Fruit fly (Drosophila melanogaster) Kc167 (cell line): ENCODE data around the gene CG15023.

Experiments
- Myc ChIP-seq: fragments of >200 bp; optimal IDR thresholded peaks from 2 replicates; lab custom pipeline; 2017; ENCODE audit warnings: missing external identifiers
- Sin3A ChIP-seq: fragments of >200 bp; optimal IDR thresholded peaks from 2 replicates; lab custom pipeline; 2018; ENCODE audit warnings: missing external identifiers
- h ChIP-seq: fragments of >200 bp; optimal IDR thresholded peaks from 3 replicates; lab custom pipeline; 2018; ENCODE audit warnings: missing external identifiers
- insv ChIP-seq: fragments of >200 bp; optimal IDR thresholded peaks from 3 replicates; lab custom pipeline; 2018; ENCODE audit warnings: missing external identifiers
- psq ChIP-seq: fragments of >200 bp; optimal IDR thresholded peaks from 2 replicates; lab custom pipeline; 2017; ENCODE audit warnings: missing external identifiers
- ttk ChIP-seq: sonication (Bioruptor generic); optimal IDR thresholded peaks from 2 replicates; lab custom pipeline; 2017; ENCODE audit warnings: missing external identifiers

CG15023 gene

dm6 chr3L:4484623-4485022, 23.3 kb upstream of the CG15023 start:
- no peak for TF ChIP-seq ttk (lab: Kevin White, UChicago)
- TF ChIP-seq insv (lab: Kevin White, UChicago): no peak
- TF ChIP-seq Myc (lab: Kevin White, UChicago): no peak
- TF ChIP-seq psq (lab: Kevin White, UChicago): no peak
- TF ChIP-seq Sin3A (lab: Kevin White, UChicago): no peak
- no peak for TF ChIP-seq h (lab: Kevin White, UChicago)

DNA sequence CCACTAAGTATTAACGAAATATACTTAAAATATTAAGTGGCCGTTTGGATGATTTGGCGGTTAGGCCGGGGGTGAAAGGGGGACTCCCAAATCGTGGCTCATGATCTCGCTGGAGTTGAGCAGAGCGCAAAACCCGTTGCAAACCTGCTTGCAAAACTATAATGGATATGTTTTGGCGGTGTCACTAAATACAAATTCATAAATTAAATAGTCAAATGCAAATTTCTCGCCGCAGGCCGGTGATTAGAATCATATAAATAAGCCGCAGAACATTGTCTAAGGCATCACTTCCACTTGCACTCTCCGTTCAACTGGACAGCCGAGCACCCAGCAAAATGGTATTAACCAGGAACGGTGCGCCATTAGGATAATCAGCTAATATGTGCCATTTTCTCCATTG, 21.2 kb upstream of the CG15023 start, which contains the start of gene CG11350:
CG11350 (plus strand) TSS at position 301 of the 400 bp plus-strand sequence.
- TF ChIP-seq ttk (lab: Kevin White, UChicago) (no peak), h (lab: Kevin White, UChicago) (no peak), Myc (lab: Kevin White, UChicago) (no peak), psq (lab: Kevin White, UChicago) (no peak), insv (lab: Kevin White, UChicago) (no peak), Sin3A (lab: Kevin White, UChicago) (no peak)

- TF ChIP-seq Myc (lab: Kevin White, UChicago) (no peak), psq (lab: Kevin White, UChicago) (no peak), insv (lab: Kevin White, UChicago) (no peak), Sin3A (lab: Kevin White, UChicago) (no peak), h (lab: Kevin White, UChicago) (no peak), ttk (lab: Kevin White, UChicago) (no peak)
Measured at dm6 chr3L:4480764-4481163, 19.5 kb upstream of the CG15023 start.

DNA sequence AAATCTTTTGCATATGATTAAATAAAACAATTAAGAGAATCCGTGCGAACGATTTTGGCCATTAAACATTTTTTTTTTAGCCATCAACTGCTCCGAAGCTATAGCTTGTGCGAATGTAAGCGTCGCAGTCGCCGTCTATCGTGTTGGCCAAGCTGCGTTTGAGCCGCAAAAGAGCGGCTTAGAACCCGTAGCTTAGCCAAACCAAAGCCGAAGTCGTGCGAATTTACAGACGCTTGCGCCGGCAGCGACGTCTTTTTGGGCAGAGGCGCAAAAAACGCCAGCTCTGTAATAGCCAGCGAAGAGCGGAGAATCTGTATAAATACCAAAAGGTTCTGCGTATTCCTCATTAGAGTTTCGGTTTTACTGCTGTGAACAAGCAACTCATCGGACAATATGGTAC, 18.6 kb upstream of the CG15023 start, which contains the start of gene CG7465:
CG7465 (plus strand) TSS at position 346 of the 400 bp plus-strand sequence.
- TF ChIP-seq psq (lab: Kevin White, UChicago) (no peak), insv (lab: Kevin White, UChicago) (no peak), ttk (lab: Kevin White, UChicago) (no peak), Myc (lab: Kevin White, UChicago) (no peak), Sin3A (lab: Kevin White, UChicago) (no peak)

DNA sequence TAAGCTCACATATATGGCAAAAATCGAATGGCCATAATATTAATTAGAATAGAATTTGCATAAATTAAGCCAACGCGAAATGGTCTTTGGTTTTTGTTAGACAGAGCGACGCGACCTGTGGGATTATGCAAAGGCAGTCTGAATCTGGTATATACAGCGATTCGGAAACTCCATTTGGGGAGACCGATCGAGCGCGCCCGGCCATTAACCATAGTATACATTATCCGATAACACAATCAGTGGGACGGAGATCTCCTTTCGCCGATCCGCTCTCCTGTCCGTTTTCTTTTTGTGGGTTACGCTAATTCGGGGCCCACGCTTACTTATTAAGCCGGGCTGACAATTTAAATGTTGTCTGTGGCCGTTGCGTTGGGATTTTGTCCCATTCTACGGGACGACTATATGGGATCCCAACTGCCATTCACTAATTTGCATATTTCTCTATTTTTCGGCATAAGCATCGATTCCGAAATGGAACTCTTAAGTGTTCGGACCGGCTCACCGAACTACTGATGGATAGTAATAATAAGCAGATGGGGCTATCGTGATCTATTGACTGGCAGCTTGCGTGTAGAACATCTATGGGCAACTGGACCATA, 16.5 kb upstream of the CG15023 start:
- no peak for TF ChIP-seq h (lab: Kevin White, UChicago)
- TF ChIP-seq Myc (lab: Kevin White, UChicago): no peak
- TF ChIP-seq ttk (lab: Kevin White, UChicago): no peak
- TF ChIP-seq psq (lab: Kevin White, UChicago): no peak
- no peak for TF ChIP-seq Sin3A (lab: Kevin White, UChicago)
- TF ChIP-seq insv (lab: Kevin White, UChicago): no peak

DNA sequence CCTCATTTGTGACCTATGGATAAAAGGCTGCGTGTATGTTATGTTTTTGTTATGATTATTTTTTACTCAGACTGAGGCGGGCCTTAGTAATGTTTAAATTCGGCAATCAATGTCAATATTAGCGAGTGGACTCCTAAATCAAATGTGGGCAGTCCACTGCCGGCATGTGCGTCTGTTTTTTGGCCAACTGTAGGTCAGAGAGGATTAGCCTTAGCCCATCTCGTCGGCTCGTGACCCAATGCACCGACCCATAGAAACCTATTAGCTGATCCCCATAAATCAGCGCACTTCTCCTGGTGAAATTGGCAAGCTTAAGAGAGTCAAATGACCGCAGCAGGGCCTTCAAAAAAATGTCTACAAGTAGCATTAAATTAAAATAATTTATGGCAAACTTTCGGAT, 14.4 kb upstream of the CG15023 start:
- TF ChIP-seq Sin3A (lab: Kevin White, UChicago) (no peak), insv (lab: Kevin White, UChicago) (no peak), ttk (lab: Kevin White, UChicago) (no peak), h (lab: Kevin White, UChicago) (no peak), psq (lab: Kevin White, UChicago) (no peak), Myc (lab: Kevin White, UChicago) (no peak)

DNA sequence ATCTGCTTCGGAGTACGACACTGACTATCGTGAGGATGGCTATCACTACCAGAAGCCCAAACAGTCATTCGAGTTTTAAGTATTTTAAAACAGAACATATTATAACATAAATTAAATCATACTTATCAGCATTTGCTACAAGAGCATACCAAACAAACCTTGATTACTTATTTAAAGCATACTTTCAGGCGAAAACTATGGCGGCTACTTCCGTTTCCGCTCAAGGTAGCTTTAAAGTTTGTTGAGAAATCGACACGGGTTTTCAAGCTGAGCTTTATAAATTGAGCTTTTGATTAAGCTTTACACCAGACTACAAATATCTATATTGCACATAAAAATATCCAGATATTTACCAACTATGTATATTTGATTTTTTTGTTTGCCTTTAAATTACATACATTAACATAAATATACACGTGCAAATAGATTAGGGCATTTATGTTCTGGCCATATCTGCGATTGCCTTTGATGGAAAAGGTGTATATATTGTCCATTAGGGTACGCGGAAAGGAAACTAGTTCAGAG, 13.7 kb upstream of the CG15023 start:
- TF ChIP-seq ttk (lab: Kevin White, UChicago) (no peak), Myc (lab: Kevin White, UChicago) (no peak), h (lab: Kevin White, UChicago) (no peak), psq (lab: Kevin White, UChicago) (no peak), Sin3A (lab: Kevin White, UChicago) (no peak), insv (lab: Kevin White, UChicago) (no peak)

DNA sequence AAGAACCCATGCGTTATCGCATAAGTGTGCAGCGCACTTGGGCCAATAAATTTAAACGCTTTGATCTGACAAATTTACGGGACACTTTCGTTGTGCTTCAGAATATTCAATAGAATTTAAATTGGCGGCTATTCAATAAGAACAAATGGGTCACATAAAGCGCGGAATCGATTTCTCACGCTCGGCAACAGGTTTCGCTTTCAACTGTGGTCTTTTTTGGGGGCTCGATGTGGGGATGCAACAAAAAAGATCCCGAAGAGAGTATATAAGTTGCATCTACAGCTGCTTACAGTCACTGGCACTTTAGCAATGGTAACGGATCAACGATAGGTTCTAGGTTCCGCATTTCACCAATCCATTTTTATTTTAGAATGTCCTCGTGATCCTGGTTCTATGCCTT, 11.5 kb upstream of the CG15023 start, which contains the start of gene CG11349:
CG11349 (plus strand) TSS at position 301 of the 400 bp plus-strand sequence.
- TF ChIP-seq ttk (lab: Kevin White, UChicago) (no peak), Myc (lab: Kevin White, UChicago) (no peak), insv (lab: Kevin White, UChicago) (no peak), Sin3A (lab: Kevin White, UChicago) (no peak)

DNA sequence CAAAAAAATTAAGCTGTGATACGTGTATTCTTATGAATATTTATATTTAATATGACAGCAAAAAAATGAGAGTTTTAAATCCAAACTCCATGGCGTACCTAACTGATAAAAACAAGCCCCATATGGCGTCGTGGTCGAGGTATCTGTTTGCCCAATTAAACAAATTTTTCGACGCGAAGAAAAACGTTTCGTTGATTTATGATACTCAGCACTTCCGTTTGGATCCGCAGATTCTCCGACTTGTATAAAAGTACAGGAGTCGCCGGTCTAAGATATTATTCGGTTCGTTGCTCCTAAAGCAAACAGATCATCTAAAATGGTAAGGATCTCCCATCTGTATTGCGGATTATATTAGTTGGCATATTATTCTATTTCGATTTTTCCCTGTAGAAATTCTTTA, 10.1 kb upstream of the CG15023 start, which contains the start of gene CG32248:
CG32248 (plus strand) TSS at position 301 of the 400 bp plus-strand sequence.
- TF ChIP-seq Myc (lab: Kevin White, UChicago): no peak
- no peak for TF ChIP-seq Sin3A (lab: Kevin White, UChicago)
- no peak for TF ChIP-seq h (lab: Kevin White, UChicago)
- no peak for TF ChIP-seq insv (lab: Kevin White, UChicago)
- no peak for TF ChIP-seq psq (lab: Kevin White, UChicago)
- no peak for TF ChIP-seq ttk (lab: Kevin White, UChicago)

- no peak for TF ChIP-seq psq (lab: Kevin White, UChicago)
- TF ChIP-seq ttk (lab: Kevin White, UChicago): no peak
- TF ChIP-seq h (lab: Kevin White, UChicago): no peak
- TF ChIP-seq Sin3A (lab: Kevin White, UChicago): no peak
Measured at dm6 chr3L:4469701-4470100, 8.4 kb upstream of the CG15023 start, which contains the start of gene CG32249. CG32249 (plus strand) TSS chr3L:4470001.

DNA sequence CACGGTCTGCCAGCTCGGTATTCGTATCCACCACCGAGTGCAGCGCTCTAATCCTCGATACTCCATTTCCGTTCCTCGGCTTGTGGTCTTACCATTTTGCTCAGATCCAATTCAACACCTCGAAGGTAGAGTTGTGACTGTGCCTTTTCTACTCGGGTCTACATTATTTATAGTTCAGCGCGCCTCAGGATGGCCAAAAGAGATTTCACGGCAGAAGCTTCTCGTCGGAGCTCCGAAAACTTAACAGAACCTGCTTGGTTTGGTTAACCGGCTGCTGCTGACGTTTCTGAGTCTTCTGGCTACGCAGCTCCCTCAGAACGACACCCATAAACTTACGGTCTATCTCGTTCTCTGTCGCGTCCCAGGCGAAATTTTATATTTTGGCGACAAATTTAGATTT, 5.2 kb upstream of the CG15023 start, which contains the start of gene CG32241:
CG32241 (minus strand) TSS at position 101 of the 400 bp plus-strand sequence.
- TF ChIP-seq ttk (lab: Kevin White, UChicago) (no peak), Sin3A (lab: Kevin White, UChicago) (no peak), Myc (lab: Kevin White, UChicago) (no peak), h (lab: Kevin White, UChicago) (no peak), insv (lab: Kevin White, UChicago) (no peak), psq (lab: Kevin White, UChicago) (no peak)
